Fruit fly (Drosophila melanogaster) whole organism, embryonic: ENCODE data around the gene CG6041.

Source experiments
- Atf-2 ChIP-seq: fragments of 200-800 bp; sonication (Bioruptor generic); optimal IDR thresholded peaks from 2 replicates; lab custom pipeline; 2016; ENCODE audit warnings: missing biosample characterization, missing genetic modification characterization
- Blimp-1 ChIP-seq: fragments of 200-800 bp; sonication (Bioruptor generic); optimal IDR thresholded peaks from 3 replicates; lab custom pipeline; 2018; ENCODE audit warnings: missing biosample characterization, missing genetic modification characterization, mild to moderate bottlenecking, moderate library complexity, missing genetic modification reagents
- CG10267 ChIP-seq: fragments of 200-800 bp; sonication (Bioruptor generic); optimal IDR thresholded peaks from 2 replicates; lab custom pipeline; 2018; ENCODE audit warnings: missing biosample characterization, mild to moderate bottlenecking, missing genetic modification characterization, moderate library complexity
- CG11504 ChIP-seq: fragments of 200-800 bp; sonication (Bioruptor generic); optimal IDR thresholded peaks from 3 replicates; lab custom pipeline; 2019; ENCODE audit warnings: missing biosample characterization, mild to moderate bottlenecking, missing genetic modification characterization, moderate library complexity
- CG12299 ChIP-seq: fragments of 200-800 bp; sonication (Bioruptor generic); optimal IDR thresholded peaks from 2 replicates; lab custom pipeline; 2018; ENCODE audit warnings: missing biosample characterization, mild to moderate bottlenecking, missing genetic modification characterization
- CG13296 ChIP-seq: fragments of 200-800 bp; sonication (Bioruptor generic); optimal IDR thresholded peaks from 3 replicates; lab custom pipeline; 2018; ENCODE audit warnings: missing biosample characterization, mild to moderate bottlenecking, missing genetic modification characterization
- CG15269 ChIP-seq: fragments of 200-800 bp; sonication (Bioruptor generic); optimal IDR thresholded peaks from 2 replicates; lab custom pipeline; 2018; ENCODE audit warnings: missing biosample characterization, mild to moderate bottlenecking, missing genetic modification characterization, moderate library complexity
- CG1602 ChIP-seq: fragments of 200-800 bp; sonication (Bioruptor generic); optimal IDR thresholded peaks from 3 replicates; lab custom pipeline; 2016; ENCODE audit warnings: missing biosample characterization, missing genetic modification characterization
- CG17186 ChIP-seq: fragments of 200-800 bp; sonication (Bioruptor generic); optimal IDR thresholded peaks from 3 replicates; lab custom pipeline; 2017; ENCODE audit warnings: missing biosample characterization, missing genetic modification reagents, missing genetic modification characterization
- CG17359 ChIP-seq: fragments of 200-800 bp; sonication (Bioruptor generic); optimal IDR thresholded peaks from 3 replicates; lab custom pipeline; 2018; ENCODE audit warnings: missing biosample characterization, mild to moderate bottlenecking, missing genetic modification characterization, moderate library complexity
- CG17385 ChIP-seq: fragments of 200-800 bp; sonication (Bioruptor generic); optimal IDR thresholded peaks from 3 replicates; lab custom pipeline; 2018; ENCODE audit warnings: missing biosample characterization, mild to moderate bottlenecking, missing genetic modification characterization
- CG17829 ChIP-seq: fragments of 200-800 bp; optimal IDR thresholded peaks from 2 replicates; lab custom pipeline; 2019; ENCODE audit warnings: missing biosample characterization, mild to moderate bottlenecking, missing genetic modification characterization, moderate library complexity
- CG18011 ChIP-seq: fragments of 200-800 bp; sonication (Bioruptor generic); optimal IDR thresholded peaks from 2 replicates; lab custom pipeline; 2017; ENCODE audit warnings: missing biosample characterization, missing genetic modification characterization, mild to moderate bottlenecking, moderate library complexity, missing genotype
- CG2120 ChIP-seq: fragments of 200-800 bp; sonication (Bioruptor generic); optimal IDR thresholded peaks from 3 replicates; lab custom pipeline; 2016; ENCODE audit warnings: missing biosample characterization, missing genetic modification characterization
- CG3065 ChIP-seq: fragments of 200-800 bp; sonication (Bioruptor generic); optimal IDR thresholded peaks from 2 replicates; lab custom pipeline; 2016; ENCODE audit warnings: missing biosample characterization, missing genetic modification characterization
- CG3407 ChIP-seq: fragments of 200-800 bp; sonication (Bioruptor generic); optimal IDR thresholded peaks from 2 replicates; lab custom pipeline; 2018; ENCODE audit warnings: missing biosample characterization, mild to moderate bottlenecking, missing genetic modification characterization
- CG3995 ChIP-seq: fragments of 200-800 bp; sonication (Bioruptor generic); optimal IDR thresholded peaks from 3 replicates; lab custom pipeline; 2016; ENCODE audit warnings: missing biosample characterization, missing genetic modification characterization
- CG4282 ChIP-seq: fragments of 200-800 bp; sonication (Bioruptor generic); optimal IDR thresholded peaks from 2 replicates; lab custom pipeline; 2016; ENCODE audit warnings: missing biosample characterization, missing genetic modification characterization
- CG6791 ChIP-seq: fragments of 200-800 bp; sonication (Bioruptor generic); IDR thresholded peaks from 3 replicates; pipeline ENCODE4 v1.3.6; 2022; ENCODE audit warnings: missing biosample characterization, missing genetic modification characterization; ENCODE audit not compliant: partially characterized antibody
- CG9797 ChIP-seq: fragments of 200-800 bp; sonication (Bioruptor generic); optimal IDR thresholded peaks from 3 replicates; lab custom pipeline; 2018; ENCODE audit warnings: missing biosample characterization, mild to moderate bottlenecking, missing genetic modification characterization
- Drgx ChIP-seq: fragments of 200-800 bp; sonication (Bioruptor generic); IDR thresholded peaks from 2 replicates; pipeline ENCODE4 v1.3.6; 2022; ENCODE audit warnings: missing biosample characterization, missing genetic modification characterization
- HmgD ChIP-seq: fragments of 200-800 bp; sonication (Bioruptor generic); optimal IDR thresholded peaks from 3 replicates; lab custom pipeline; 2016; ENCODE audit warnings: missing biosample characterization, missing genetic modification characterization
- Hr39 ChIP-seq: fragments of >200 bp; optimal IDR thresholded peaks from 2 replicates; lab custom pipeline; 2017
- Hr51 ChIP-seq, 2 experiments: fragments of 200-800 bp; sonication (Bioruptor generic); optimal IDR thresholded peaks; 2 replicates in 1 of 2; 3 replicates in 1 of 2; lab custom pipeline; 2016 to 2018; ENCODE audit warnings: missing biosample characterization in 2 of 2, missing genetic modification characterization in 2 of 2, mild to moderate bottlenecking in 1 of 2, moderate library complexity in 1 of 2
- Mad ChIP-seq: fragments of 200-800 bp; sonication (Bioruptor generic); optimal IDR thresholded peaks from 2 replicates; lab custom pipeline; 2016; ENCODE audit warnings: missing biosample characterization, missing genetic modification characterization
- NC2α ChIP-seq: fragments of 200-800 bp; sonication (Bioruptor generic); optimal IDR thresholded peaks from 2 replicates; lab custom pipeline; 2016; ENCODE audit warnings: missing biosample characterization, missing genetic modification characterization
- Nf-YA ChIP-seq: fragments of 200-800 bp; sonication (Bioruptor generic); IDR thresholded peaks from 2 replicates; pipeline ENCODE4 v1.3.6; 2022; ENCODE audit warnings: missing biosample characterization, missing genetic modification characterization
- Opbp ChIP-seq: fragments of 200-800 bp; sonication (Bioruptor generic); IDR thresholded peaks from 3 replicates; pipeline ENCODE4 v1.3.6; 2022; ENCODE audit warnings: missing biosample characterization, missing genetic modification characterization; ENCODE audit not compliant: partially characterized antibody
- Xrp1 ChIP-seq: fragments of 200-800 bp; sonication (Bioruptor generic); IDR thresholded peaks from 2 replicates; pipeline ENCODE4 v1.3.6; 2022; ENCODE audit warnings: missing biosample characterization, missing genetic modification characterization
- abd-A ChIP-seq: fragments of 200-800 bp; sonication (Bioruptor generic); optimal IDR thresholded peaks from 3 replicates; lab custom pipeline; 2019; ENCODE audit warnings: missing biosample characterization, mild to moderate bottlenecking, missing genetic modification characterization, moderate library complexity
- ase ChIP-seq: fragments of 200-800 bp; sonication (Bioruptor generic); IDR thresholded peaks from 3 replicates; pipeline ENCODE4 v1.3.6; 2022; ENCODE audit warnings: missing biosample characterization, missing genetic modification characterization
- bigmax ChIP-seq: fragments of 200-800 bp; sonication (Bioruptor generic); optimal IDR thresholded peaks from 2 replicates; lab custom pipeline; 2018; ENCODE audit warnings: missing biosample characterization, mild to moderate bottlenecking, missing genetic modification characterization
- cato ChIP-seq: fragments of 200-800 bp; sonication (Bioruptor generic); optimal IDR thresholded peaks from 2 replicates; lab custom pipeline; 2016; ENCODE audit warnings: missing biosample characterization, missing genetic modification characterization, borderline replicate concordance
- chn ChIP-seq: fragments of 200-800 bp; sonication (Bioruptor generic); optimal IDR thresholded peaks from 2 replicates; lab custom pipeline; 2016; ENCODE audit warnings: missing biosample characterization, missing genetic modification characterization
- dimm ChIP-seq: fragments of 200-800 bp; sonication (Bioruptor generic); IDR thresholded peaks from 2 replicates; pipeline ENCODE4 v1.3.6; 2022; ENCODE audit warnings: missing biosample characterization, missing genetic modification characterization
- dysf ChIP-seq: fragments of 200-800 bp; sonication (Bioruptor generic); IDR thresholded peaks from 3 replicates; pipeline ENCODE4 v1.3.6; 2022; ENCODE audit warnings: missing biosample characterization, missing genetic modification characterization
- esg ChIP-seq: fragments of 200-800 bp; sonication (Bioruptor generic); conservative IDR thresholded peaks from 2 replicates; pipeline ENCODE4 v1.3.6; 2022; ENCODE audit warnings: missing biosample characterization, missing genetic modification characterization
- fd64A ChIP-seq: fragments of 200-800 bp; sonication (Bioruptor generic); optimal IDR thresholded peaks from 3 replicates; lab custom pipeline; 2018; ENCODE audit warnings: missing biosample characterization, mild to moderate bottlenecking, missing genetic modification characterization
- gem ChIP-seq: fragments of 200-800 bp; sonication (Bioruptor generic); optimal IDR thresholded peaks from 2 replicates; lab custom pipeline; 2019; ENCODE audit warnings: missing biosample characterization, mild to moderate bottlenecking, missing genetic modification characterization, moderate library complexity
- gfzf ChIP-seq: fragments of 200-800 bp; sonication (Bioruptor generic); optimal IDR thresholded peaks from 2 replicates; lab custom pipeline; 2016; ENCODE audit warnings: missing biosample characterization, mild to moderate bottlenecking, missing genetic modification characterization, moderate library complexity
- lmd ChIP-seq: fragments of 200-800 bp; sonication (Bioruptor generic); IDR thresholded peaks from 2 replicates; pipeline ENCODE4 v1.3.6; 2022; ENCODE audit warnings: missing biosample characterization, missing genetic modification characterization
- lov ChIP-seq, 2 experiments: fragments of 200-800 bp in 1 of 2; fragments of >200 bp in 1 of 2; sonication (Bioruptor generic) in 1 of 2; IDR thresholded peaks in 1 of 2; optimal IDR thresholded peaks in 1 of 2; 2 replicates in 1 of 2; 3 replicates in 1 of 2; pipeline versions ENCODE4 v1.3.6 to Lab custom; 2017 to 2022; ENCODE audit warnings: missing biosample characterization in 1 of 2, missing genetic modification characterization in 1 of 2
- luna ChIP-seq: fragments of 200-800 bp; sonication (Bioruptor generic); optimal IDR thresholded peaks from 2 replicates; lab custom pipeline; 2016; ENCODE audit warnings: missing biosample characterization, missing genetic modification characterization
- org-1 ChIP-seq: fragments of 200-800 bp; sonication (Bioruptor generic); optimal IDR thresholded peaks from 2 replicates; lab custom pipeline; 2017; ENCODE audit warnings: missing biosample characterization, missing genetic modification characterization
- pzg ChIP-seq: fragments of 200-800 bp; sonication (Bioruptor generic); optimal IDR thresholded peaks from 3 replicates; lab custom pipeline; 2018; ENCODE audit warnings: missing biosample characterization, mild to moderate bottlenecking, missing genetic modification characterization, moderate library complexity
- ro ChIP-seq: fragments of 200-800 bp; sonication (Bioruptor generic); IDR thresholded peaks from 2 replicates; pipeline ENCODE4 v1.3.6; 2022; ENCODE audit warnings: missing biosample characterization, missing genetic modification characterization
- seq ChIP-seq: fragments of 200-800 bp; sonication (Bioruptor generic); IDR thresholded peaks from 2 replicates; pipeline ENCODE4 v1.3.6; 2022; ENCODE audit warnings: missing biosample characterization, missing genetic modification characterization
- tio ChIP-seq: fragments of 200-800 bp; sonication (Bioruptor generic); optimal IDR thresholded peaks from 2 replicates; lab custom pipeline; 2017; ENCODE audit warnings: missing biosample characterization, missing genetic modification characterization, inconsistent platforms
- trh ChIP-seq: fragments of 200-800 bp; sonication (Bioruptor generic); optimal IDR thresholded peaks from 2 replicates; lab custom pipeline; 2016; ENCODE audit warnings: missing biosample characterization, missing genetic modification characterization
- tup ChIP-seq: fragments of 200-800 bp; sonication (Bioruptor generic); optimal IDR thresholded peaks from 2 replicates; lab custom pipeline; 2016; ENCODE audit warnings: missing biosample characterization, mild to moderate bottlenecking, missing genetic modification characterization, moderate library complexity
- tx ChIP-seq: fragments of 200-800 bp; sonication (Bioruptor generic); optimal IDR thresholded peaks from 2 replicates; lab custom pipeline; 2016; ENCODE audit warnings: missing biosample characterization, missing genetic modification characterization

The CG6041 gene

dm6 chrX:5972030-5972429 is 24.1 kb downstream of the CG6041 start (continued):
- TF ChIP-seq NC2α (GFP tag; lab: Kevin White, UChicago) (no peak), CG2120 (GFP tag; lab: Kevin White, UChicago) (no peak), seq (GFP tag; lab: Robert Waterston, UW) (no peak), CG17829 (peak; percentile 19), dimm (GFP tag; lab: Robert Waterston, UW) (peak; percentile 38; the same call in 1 of the 2 replicates), CG13296 (no peak), CG18011 (GFP tag; lab: Kevin White, UChicago) (no peak), CG12299 (tag; lab: Kevin White, UChicago) (no peak), CG10267 (tag; lab: Kevin White, UChicago) (no peak), ase (peak; percentile 46; the same call in 1 of the 3 replicates), lmd (peak; percentile 54), Xrp1 (GFP tag; lab: Robert Waterston, UW) (peak; percentile 61), CG3407 (GFP tag; lab: Kevin White, UChicago) (no peak), tup (GFP tag; lab: Kevin White, UChicago) (no peak), abd-A (tag; lab: Kevin White, UChicago) (no peak), tio (GFP tag; lab: Kevin White, UChicago) (no peak), Nf-YA (GFP tag; lab: Robert Waterston, UW) (no peak), Hr51 (GFP tag; optimal IDR thresholded peaks at IDR 0.05; lab: Kevin White, UChicago) (peak in 1 of 2 experiments; percentile 35), Opbp (GFP tag; lab: Robert Waterston, UW) (no peak), Hr39 (lab: Kevin White, UChicago) (no peak), Drgx (peak; percentile 87), fd64A (GFP tag; lab: Kevin White, UChicago) (peak; percentile 64), CG3065 (GFP tag; lab: Kevin White, UChicago) (no peak), org-1 (GFP tag; lab: Kevin White, UChicago) (no peak), Mad (GFP tag; lab: Kevin White, UChicago) (no peak), tx (GFP tag; lab: Kevin White, UChicago) (no peak), pzg (GFP tag; lab: Kevin White, UChicago) (no peak), CG15269 (peak; percentile 29), Atf-2 (peak; percentile 35), dysf (peak; percentile 49), CG4282 (GFP tag; lab: Kevin White, UChicago) (no peak), CG17385 (GFP tag; lab: Kevin White, UChicago) (peak; percentile 0), CG17359 (tag; lab: Kevin White, UChicago) (peak; percentile 41), luna (GFP tag; lab: Kevin White, UChicago) (no peak), lov (optimal IDR thresholded peaks at IDR 0.05; lab: Kevin White, UChicago) (no peak), lov (GFP tag; IDR thresholded peaks at IDR 0.05; lab: Robert Waterston, UW) (0 out of 3 replicates have a peak, but pooled peaks have one; percentile 67), CG3995 (GFP tag; lab: Kevin White, UChicago) (no peak), CG11504 (tag; lab: Kevin White, UChicago) (peak; percentile 37), chn (GFP tag; lab: Kevin White, UChicago) (peak; percentile 52), HmgD (GFP tag; lab: Kevin White, UChicago) (no peak), esg (GFP tag; lab: Robert Waterston, UW) (0 out of 2 replicates have a peak, but pooled peaks have one; percentile 14), ro (GFP tag; lab: Robert Waterston, UW) (no peak), CG6791 (GFP tag; lab: Robert Waterston, UW) (no peak), gem (tag; lab: Kevin White, UChicago) (peak; percentile 57), bigmax (GFP tag; lab: Kevin White, UChicago) (no peak), gfzf (GFP tag; lab: Kevin White, UChicago) (no peak), CG9797 (no peak), Blimp-1 (GFP tag; lab: Kevin White, UChicago) (peak; percentile 39), trh (no peak), CG17186 (GFP tag; lab: Kevin White, UChicago) (no peak), cato (no peak), CG1602 (GFP tag; lab: Kevin White, UChicago) (peak; percentile 5)
